Fruit fly (Drosophila melanogaster) whole organism, prepupa: Measurements from ENCODE around the gene CG42784.
A peak's percentile ranks its signal among the peaks of the same experiment; 100 is the strongest.

Experiments used
- Blimp-1 ChIP-seq: fragments of 200-800 bp; sonication (Bioruptor generic); optimal IDR thresholded peaks from 3 replicates; lab custom pipeline; 2017; ENCODE audit warnings: missing biosample characterization, missing genetic modification characterization, mild to moderate bottlenecking, moderate library complexity, missing genetic modification reagents
- CG10631 ChIP-seq: fragments of 200-800 bp; sonication (Bioruptor generic); optimal IDR thresholded peaks from 2 replicates; lab custom pipeline; 2016; ENCODE audit warnings: missing biosample characterization, missing genetic modification characterization
- CG11294 ChIP-seq: fragments of 200-800 bp; sonication (Bioruptor generic); IDR thresholded peaks from 2 replicates; pipeline ENCODE4 v1.3.6; 2022; ENCODE audit warnings: missing biosample characterization, missing genetic modification characterization
- CG11762 ChIP-seq: fragments of 200-800 bp; sonication (Bioruptor generic); optimal IDR thresholded peaks from 3 replicates; lab custom pipeline; 2016; ENCODE audit warnings: missing biosample characterization, missing genetic modification characterization; ENCODE audit not compliant: insufficient read depth
- CG11902 ChIP-seq: fragments of 200-800 bp; sonication (Bioruptor generic); optimal IDR thresholded peaks from 3 replicates; lab custom pipeline; 2016; ENCODE audit warnings: missing biosample characterization, missing genetic modification characterization
- CG15336 ChIP-seq: fragments of 200-800 bp; sonication (Bioruptor generic); IDR thresholded peaks from 2 replicates; pipeline ENCODE4 v1.3.6; 2022; ENCODE audit warnings: missing biosample characterization, missing genetic modification characterization
- CG1621 ChIP-seq: fragments of 200-800 bp; sonication (Bioruptor generic); optimal IDR thresholded peaks from 3 replicates; lab custom pipeline; 2018; ENCODE audit warnings: missing biosample characterization, mild to moderate bottlenecking, missing genetic modification characterization
- CG3032 ChIP-seq: fragments of 200-800 bp; optimal IDR thresholded peaks from 2 replicates; lab custom pipeline; 2019; ENCODE audit warnings: missing biosample characterization, mild to moderate bottlenecking, missing genetic modification characterization, moderate library complexity
- CG32006 ChIP-seq: fragments of 200-800 bp; sonication (Bioruptor generic); optimal IDR thresholded peaks from 3 replicates; lab custom pipeline; 2017; ENCODE audit warnings: missing biosample characterization, mild to moderate bottlenecking, missing genetic modification characterization
- CG34406 ChIP-seq: fragments of 200-800 bp; sonication (Bioruptor generic); optimal IDR thresholded peaks from 3 replicates; lab custom pipeline; 2016; ENCODE audit warnings: missing biosample characterization, missing genetic modification characterization
- CG3919 ChIP-seq: fragments of 200-800 bp; sonication (Bioruptor generic); optimal IDR thresholded peaks from 3 replicates; lab custom pipeline; 2016; ENCODE audit warnings: missing biosample characterization, missing genetic modification characterization
- CG6792 ChIP-seq: fragments of 200-800 bp; sonication (Bioruptor generic); optimal IDR thresholded peaks from 3 replicates; lab custom pipeline; 2016; ENCODE audit warnings: missing biosample characterization, missing genetic modification characterization
- CG6854 ChIP-seq: fragments of 200-800 bp; sonication (Bioruptor generic); optimal IDR thresholded peaks from 2 replicates; lab custom pipeline; 2017; ENCODE audit warnings: missing biosample characterization, mild to moderate bottlenecking, missing genetic modification characterization
- CG7368 ChIP-seq: fragments of 200-800 bp; sonication (Bioruptor generic); optimal IDR thresholded peaks from 3 replicates; lab custom pipeline; 2016; ENCODE audit warnings: missing biosample characterization, missing genetic modification characterization
- CG8319 ChIP-seq: fragments of 200-800 bp; sonication (Bioruptor generic); optimal IDR thresholded peaks from 3 replicates; lab custom pipeline; 2016; ENCODE audit warnings: missing biosample characterization, missing genetic modification characterization
- CG8632 ChIP-seq: fragments of 200-800 bp; sonication (Bioruptor generic); optimal IDR thresholded peaks from 3 replicates; lab custom pipeline; 2016; ENCODE audit warnings: missing biosample characterization, missing genetic modification characterization
- CG9139 ChIP-seq: fragments of 200-800 bp; sonication (Bioruptor generic); optimal IDR thresholded peaks from 3 replicates; lab custom pipeline; 2017; ENCODE audit warnings: missing biosample characterization, mild to moderate bottlenecking, missing genetic modification characterization
- Eip78C ChIP-seq: fragments of 200-800 bp; sonication (Bioruptor generic); peaks from one replicate; lab custom pipeline; 2016; ENCODE audit warnings: missing biosample characterization, missing genetic modification characterization
- Eip93F ChIP-seq: fragments of 200-800 bp; sonication (Bioruptor generic); optimal IDR thresholded peaks from 2 replicates; lab custom pipeline; 2016; ENCODE audit warnings: missing biosample characterization, mild to moderate bottlenecking, missing genetic modification characterization
- Ets21C ChIP-seq: fragments of 200-800 bp; sonication (Bioruptor generic); optimal IDR thresholded peaks from 3 replicates; lab custom pipeline; 2016; ENCODE audit warnings: missing biosample characterization, missing genetic modification characterization
- Ets96B ChIP-seq: fragments of 200-800 bp; optimal IDR thresholded peaks from 2 replicates; lab custom pipeline; 2019; ENCODE audit warnings: missing biosample characterization, mild to moderate bottlenecking, missing genetic modification characterization, moderate library complexity
- Gug ChIP-seq: fragments of 200-800 bp; sonication (Bioruptor generic); IDR thresholded peaks from 2 replicates; pipeline ENCODE4 v1.3.6; 2022; ENCODE audit warnings: missing biosample characterization, missing genetic modification characterization
- Hr38 ChIP-seq: sonication (Bioruptor generic); optimal IDR thresholded peaks from 2 replicates; lab custom pipeline; 2016; ENCODE audit warnings: missing biosample characterization, missing genetic modification characterization
- Hr39 ChIP-seq: fragments of 200-800 bp; sonication (Bioruptor generic); optimal IDR thresholded peaks from 2 replicates; lab custom pipeline; 2016; ENCODE audit warnings: missing biosample characterization, missing genetic modification characterization
- Hr4 ChIP-seq: fragments of 200-800 bp; sonication (Bioruptor generic); optimal IDR thresholded peaks from 3 replicates; lab custom pipeline; 2016; ENCODE audit warnings: missing biosample characterization, missing genetic modification characterization
- Lpt ChIP-seq: fragments of 200-800 bp; sonication (Bioruptor generic); optimal IDR thresholded peaks from 3 replicates; lab custom pipeline; 2016; ENCODE audit warnings: missing biosample characterization, missing genetic modification characterization
- Met ChIP-seq: fragments of 200-800 bp; sonication (Bioruptor generic); optimal IDR thresholded peaks from 3 replicates; lab custom pipeline; 2016; ENCODE audit warnings: missing biosample characterization, missing genetic modification characterization
- OdsH ChIP-seq: fragments of 200-800 bp; sonication (Bioruptor generic); optimal IDR thresholded peaks from 3 replicates; lab custom pipeline; 2016; ENCODE audit warnings: missing biosample characterization, missing genetic modification characterization
- Sox102F ChIP-seq: fragments of 200-800 bp; sonication (Bioruptor generic); optimal IDR thresholded peaks from 2 replicates; lab custom pipeline; 2016; ENCODE audit warnings: missing biosample characterization, mild to moderate bottlenecking, missing genetic modification characterization
- Sox14 ChIP-seq: fragments of 200-800 bp; sonication (Bioruptor generic); optimal IDR thresholded peaks from 3 replicates; lab custom pipeline; 2016; ENCODE audit warnings: missing biosample characterization, missing genetic modification characterization
- achi ChIP-seq: fragments of 200-800 bp; sonication (Bioruptor generic); optimal IDR thresholded peaks from 3 replicates; lab custom pipeline; 2016; ENCODE audit warnings: missing biosample characterization, missing genetic modification characterization
- acj6 ChIP-seq: fragments of 200-800 bp; sonication (Bioruptor generic); optimal IDR thresholded peaks from 3 replicates; lab custom pipeline; 2016; ENCODE audit warnings: missing biosample characterization, missing genetic modification characterization
- cyc ChIP-seq: fragments of 200-800 bp; sonication (Bioruptor generic); optimal IDR thresholded peaks from 3 replicates; lab custom pipeline; 2016; ENCODE audit warnings: missing biosample characterization, missing genetic modification characterization
- eg ChIP-seq: fragments of 200-800 bp; sonication (Bioruptor generic); IDR thresholded peaks from 3 replicates; pipeline ENCODE4 v1.3.6; 2022; ENCODE audit warnings: missing biosample characterization, missing genetic modification characterization
- esn ChIP-seq: fragments of 200-800 bp; sonication (Bioruptor generic); optimal IDR thresholded peaks from 2 replicates; lab custom pipeline; 2016; ENCODE audit warnings: missing biosample characterization, mild to moderate bottlenecking, missing genetic modification characterization, moderate library complexity
- fd59A ChIP-seq: fragments of 200-800 bp; sonication (Bioruptor generic); optimal IDR thresholded peaks from 2 replicates; lab custom pipeline; 2017; ENCODE audit warnings: missing biosample characterization, mild to moderate bottlenecking, missing genetic modification characterization, missing genetic modification reagents
- lz ChIP-seq: fragments of 200-800 bp; sonication (Bioruptor generic); optimal IDR thresholded peaks from 3 replicates; lab custom pipeline; 2016; ENCODE audit warnings: missing biosample characterization, missing genetic modification characterization
- net ChIP-seq: fragments of 200-800 bp; sonication (Bioruptor generic); optimal IDR thresholded peaks from 3 replicates; lab custom pipeline; 2016; ENCODE audit warnings: missing biosample characterization, missing genetic modification characterization
- salr ChIP-seq, 2 experiments: fragments of 200-800 bp; sonication (Bioruptor generic); optimal IDR thresholded peaks; 3 replicates each; lab custom pipeline; 2016 to 2018; ENCODE audit warnings: missing biosample characterization in 2 of 2, missing genetic modification characterization in 2 of 2, mild to moderate bottlenecking in 1 of 2
- ss ChIP-seq, 2 experiments: fragments of 200-800 bp; sonication (Bioruptor generic); optimal IDR thresholded peaks; 2 replicates in 1 of 2; 3 replicates in 1 of 2; lab custom pipeline; 2017 to 2018; ENCODE audit warnings: mild to moderate bottlenecking in 2 of 2, missing biosample characterization in 2 of 2, missing genetic modification characterization in 2 of 2, moderate library complexity in 1 of 2
- svp ChIP-seq: fragments of 200-800 bp; sonication (Bioruptor generic); peaks from one replicate; lab custom pipeline; 2016; ENCODE audit warnings: missing biosample characterization, missing genetic modification characterization
- vri ChIP-seq: fragments of 200-800 bp; sonication (Bioruptor generic); optimal IDR thresholded peaks from 3 replicates; lab custom pipeline; 2016; ENCODE audit warnings: missing biosample characterization, mild to moderate bottlenecking, missing genetic modification characterization

The CG42784 gene

dm6 chr2L:13514945-13515687 lies 99.9 kb downstream of the CG42784 start (continued):
- TF ChIP-seq ss (GFP tag; optimal IDR thresholded peaks at IDR 0.05; lab: Kevin White, UChicago) = no peak
- TF ChIP-seq CG15336 (GFP tag; lab: Robert Waterston, UW) = peak; percentile 9; the same call in 1 of the 2 replicates
- peak; percentile 27 for TF ChIP-seq CG7368 (GFP tag; lab: Kevin White, UChicago)
- TF ChIP-seq CG11294 = peak; percentile 10; the same call in 1 of the 2 replicates
- no peak for TF ChIP-seq esn
- TF ChIP-seq CG8632 (GFP tag; lab: Kevin White, UChicago) = no peak
- no peak for TF ChIP-seq Met
- TF ChIP-seq acj6 (GFP tag; lab: Kevin White, UChicago) = no peak
- TF ChIP-seq Ets96B = peak; percentile 37
- TF ChIP-seq Lpt (GFP tag; lab: Kevin White, UChicago) = no peak
- peak; percentile 24 for TF ChIP-seq Hr4 (GFP tag; lab: Kevin White, UChicago)
- TF ChIP-seq Sox14 (GFP tag; lab: Kevin White, UChicago) = no peak
- TF ChIP-seq Eip93F = no peak
- TF ChIP-seq CG6792 (GFP tag; lab: Kevin White, UChicago) = no peak
- TF ChIP-seq vri (GFP tag; lab: Kevin White, UChicago) = no peak
- TF ChIP-seq cyc = peak; percentile 55
- TF ChIP-seq achi (GFP tag; lab: Kevin White, UChicago) = no peak
- no peak for TF ChIP-seq Sox102F (GFP tag; lab: Kevin White, UChicago)
- TF ChIP-seq svp (GFP tag; lab: Kevin White, UChicago) = peak; percentile 52
- peak; percentile 44 for TF ChIP-seq Hr39 (GFP tag; lab: Kevin White, UChicago)
- no peak for TF ChIP-seq fd59A (GFP tag; lab: Kevin White, UChicago)
- TF ChIP-seq Blimp-1 (GFP tag; lab: Kevin White, UChicago) = no peak
- no peak for TF ChIP-seq CG11762 (GFP tag; lab: Kevin White, UChicago)

dm6 chr2L:13515688-13516037 lies 100.4 kb downstream of the CG42784 start:
- TF ChIP-seq vri (GFP tag; lab: Kevin White, UChicago) = peak; percentile 78
- TF ChIP-seq Hr38 = no peak

dm6 chr2L:13521807-13522206 lies 106.6 kb downstream of the CG42784 start:
- TF ChIP-seq CG8632 (GFP tag; lab: Kevin White, UChicago) = no peak
- no peak for TF ChIP-seq Gug
- TF ChIP-seq CG1621 (tag; lab: Kevin White, UChicago) = no peak
- TF ChIP-seq CG3919 (GFP tag; lab: Kevin White, UChicago) = no peak
- TF ChIP-seq svp (GFP tag; lab: Kevin White, UChicago) = peak; percentile 69
- no peak for TF ChIP-seq eg (GFP tag; lab: Robert Waterston, UW)
- no peak for TF ChIP-seq CG11902 (GFP tag; lab: Kevin White, UChicago)
- peak; percentile 7 for TF ChIP-seq Hr39 (GFP tag; lab: Kevin White, UChicago)
- no peak for TF ChIP-seq CG34406 (GFP tag; lab: Kevin White, UChicago)
- TF ChIP-seq Sox14 (GFP tag; lab: Kevin White, UChicago) = no peak
- peak; percentile 0 for TF ChIP-seq OdsH (GFP tag; lab: Kevin White, UChicago)
- no peak for TF ChIP-seq CG10631
- TF ChIP-seq CG6854 = no peak
- TF ChIP-seq lz (GFP tag; lab: Kevin White, UChicago) = no peak
- TF ChIP-seq CG11294 = no peak
- TF ChIP-seq net = no peak
- TF ChIP-seq achi (GFP tag; lab: Kevin White, UChicago) = no peak
- no peak for TF ChIP-seq CG8319 (GFP tag; lab: Kevin White, UChicago)
- TF ChIP-seq salr (GFP tag; optimal IDR thresholded peaks at IDR 0.05; lab: Kevin White, UChicago) = no peak
- no peak for TF ChIP-seq CG32006 (GFP tag; lab: Kevin White, UChicago)
- no peak for TF ChIP-seq Hr38
- TF ChIP-seq cyc = no peak
- TF ChIP-seq CG3032 (tag; lab: Kevin White, UChicago) = no peak
- no peak for TF ChIP-seq Ets21C (GFP tag; lab: Kevin White, UChicago)
- TF ChIP-seq esn = no peak
- no peak for TF ChIP-seq Ets96B
- TF ChIP-seq CG11762 (GFP tag; lab: Kevin White, UChicago) = no peak
- TF ChIP-seq Eip78C = peak; percentile 61
- no peak for TF ChIP-seq CG9139 (GFP tag; lab: Kevin White, UChicago)
